Worm (Caenorhabditis elegans): ENCODE results near the gene Y69E1A.3.
"Not testable (repeated sequence)": the region's sequence is repeated elsewhere in the genome, so short reads cannot be mapped to it uniquely, and the experiment has no call there.

The Y69E1A.3 gene

DNA sequence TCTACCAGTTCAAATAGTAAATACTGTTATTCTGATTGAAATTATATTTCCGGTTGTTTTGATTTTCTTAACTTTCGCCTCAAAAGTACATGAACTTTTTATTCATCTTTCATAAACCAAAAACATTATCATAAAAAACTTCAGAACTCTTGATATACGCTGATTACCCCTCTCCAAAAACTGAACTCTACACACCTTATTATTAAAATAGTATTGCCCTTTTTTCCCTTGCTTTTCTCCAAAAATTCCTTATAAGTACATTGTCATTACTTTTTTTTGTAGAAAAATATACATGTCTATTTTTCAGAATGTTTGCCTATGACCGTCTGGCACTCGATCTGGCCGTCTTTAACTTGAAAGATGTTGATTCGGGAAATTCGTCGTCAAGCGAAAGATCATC, 29.7 kb downstream of the Y69E1A.3 start, which contains the start of gene Y43E12A.2:
TSS of gene Y43E12A.2 (plus strand) at position 301 of the 400 bp plus-strand sequence.
- TF ChIP-seq lin-14 (GFP tag; optimal IDR thresholded peaks at IDR 0.05) = no peak
- no peak for TF ChIP-seq sup-37 (GFP tag; optimal IDR thresholded peaks at IDR 0.05)
- TF ChIP-seq swsn-7 (tag; optimal IDR thresholded peaks at IDR 0.05) = no peak
- TF ChIP-seq unc-98 (GFP tag; IDR thresholded peaks at IDR 0.05) = no peak
- no peak for TF ChIP-seq mep-1 (tag; optimal IDR thresholded peaks at IDR 0.05)
- no peak for TF ChIP-seq xbp-1 (tag; optimal IDR thresholded peaks at IDR 0.05)
- no peak for TF ChIP-seq aha-1 (tag; optimal IDR thresholded peaks at IDR 0.05)
- TF ChIP-seq isw-1 (GFP tag; IDR thresholded peaks at IDR 0.05) = no peak
- no peak for TF ChIP-seq nhr-11 (tag; optimal IDR thresholded peaks at IDR 0.05)
- no peak for TF ChIP-seq hlh-17 (GFP tag; optimal IDR thresholded peaks at IDR 0.05; ENCODE audit: borderline replicate concordance)
- no peak for TF ChIP-seq fkh-4 (tag; optimal IDR thresholded peaks at IDR 0.05; ENCODE audit: borderline replicate concordance)
- no peak for TF ChIP-seq zip-4 (GFP tag; optimal IDR thresholded peaks at IDR 0.05)
- no peak for TF ChIP-seq tbx-2 (tag; optimal IDR thresholded peaks at IDR 0.05)
- TF ChIP-seq nhr-85 (tag) = no peak
- TF ChIP-seq lin-13 (GFP tag; optimal IDR thresholded peaks at IDR 0.05) = no peak
- TF ChIP-seq vab-15 (tag; optimal IDR thresholded peaks at IDR 0.05) = no peak
- no peak for TF ChIP-seq hlh-4 (tag; optimal IDR thresholded peaks at IDR 0.05)

DNA sequence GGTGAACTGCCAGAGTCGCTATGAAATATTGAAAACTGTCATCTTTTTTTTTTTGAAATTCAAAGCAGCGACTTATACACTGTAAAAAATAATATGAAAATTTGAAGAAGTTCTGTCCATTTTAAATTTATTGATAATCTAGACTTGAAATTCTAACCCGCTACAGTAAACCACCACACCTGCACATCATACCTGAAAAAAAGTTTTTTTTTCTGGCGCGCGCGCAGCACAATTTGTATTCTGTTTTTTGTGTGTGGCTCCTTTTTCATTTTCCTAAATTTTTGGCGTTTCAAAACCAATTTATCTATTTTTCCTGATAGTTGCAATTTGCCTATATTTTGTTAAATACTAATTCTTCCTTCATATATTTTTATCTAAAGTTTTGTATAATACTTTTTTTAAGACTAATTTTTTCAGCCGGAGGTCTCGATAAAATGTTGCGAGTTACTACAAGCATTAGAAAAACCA, 33.5 kb downstream of the Y69E1A.3 start, which contains the start of gene cyb-2.1:
TSS of gene cyb-2.1 (plus strand) at position 418 of the 468 bp plus-strand sequence.
- TF ChIP-seq hlh-4 (tag; optimal IDR thresholded peaks at IDR 0.05) = no peak
- no peak for TF ChIP-seq unc-130 (tag; optimal IDR thresholded peaks at IDR 0.05)
- TF ChIP-seq ama-1 (optimal IDR thresholded peaks at IDR 0.05) = no peak
- no peak for TF ChIP-seq sox-4 (tag; optimal IDR thresholded peaks at IDR 0.05)
- TF ChIP-seq snu-23 (GFP tag; optimal IDR thresholded peaks at IDR 0.05) = no peak
- TF ChIP-seq egl-27 (tag; optimal IDR thresholded peaks at IDR 0.05) = no peak
- TF ChIP-seq unc-62 (GFP tag; optimal IDR thresholded peaks at IDR 0.05) = no peak
- no peak for TF ChIP-seq fos-1 (tag; optimal IDR thresholded peaks at IDR 0.05)
- TF ChIP-seq nhr-77 (tag; optimal IDR thresholded peaks at IDR 0.05) = no peak
- TF ChIP-seq C16A3.4 (tag; optimal IDR thresholded peaks at IDR 0.05) = no peak
- TF ChIP-seq mdl-1 (tag; optimal IDR thresholded peaks at IDR 0.05) = no peak
- no peak for TF ChIP-seq aly-2 (tag; optimal IDR thresholded peaks at IDR 0.05)

DNA sequence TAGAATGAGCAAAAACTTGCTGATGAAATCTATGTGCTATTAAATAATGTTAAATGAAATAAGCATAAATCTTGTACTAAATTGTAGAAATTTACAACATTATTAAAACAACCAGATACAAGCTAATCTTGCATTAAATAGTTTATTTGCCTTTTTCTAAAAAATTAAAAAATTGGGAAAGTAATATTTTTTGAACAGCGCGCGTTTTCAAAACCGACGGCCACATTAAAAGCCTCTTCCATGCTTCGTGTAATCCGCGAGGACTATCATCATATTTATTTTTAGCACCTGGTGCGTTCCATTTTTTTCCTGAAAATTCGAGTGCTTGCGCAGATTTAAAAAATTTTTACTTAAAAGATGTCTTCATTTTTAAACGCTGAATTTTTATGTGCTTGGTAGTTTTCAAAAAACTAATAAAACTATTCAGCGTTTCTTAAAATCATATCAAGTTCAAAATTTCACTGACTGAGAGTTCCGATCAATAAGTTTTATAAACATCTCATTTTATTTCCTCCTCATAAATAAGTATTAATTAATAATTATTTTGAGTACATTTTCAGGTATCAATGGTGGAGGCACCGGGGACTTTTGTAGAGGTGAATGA, 35.3 kb downstream of the Y69E1A.3 start, which contains the start of gene Y43E12A.3:
TSS of gene Y43E12A.3 (plus strand) at position 554 of the 604 bp plus-strand sequence.
- TF ChIP-seq nhr-71 (tag; optimal IDR thresholded peaks at IDR 0.05); zip-4 (GFP tag; optimal IDR thresholded peaks at IDR 0.05); xbp-1 (tag; optimal IDR thresholded peaks at IDR 0.05): not testable (repeated sequence)

DNA sequence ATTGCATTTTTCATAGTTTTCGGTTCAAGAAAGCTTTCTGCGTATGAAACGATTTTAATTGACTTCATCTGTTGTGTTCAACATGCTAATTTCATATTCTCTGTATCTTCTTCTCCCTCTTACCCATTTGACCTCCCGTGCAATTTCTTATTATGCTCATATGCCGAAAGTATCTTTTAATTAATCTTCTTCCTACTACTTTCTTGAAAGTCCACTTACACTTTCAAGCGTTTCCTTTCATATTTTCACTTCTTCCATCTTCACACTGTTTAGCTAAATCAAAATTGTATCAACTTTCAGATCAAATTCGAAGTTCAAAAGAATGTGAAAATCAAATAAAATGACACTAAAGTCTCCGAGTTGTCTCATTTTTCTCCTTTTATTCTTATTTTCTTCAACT, 38.6 kb downstream of the Y69E1A.3 start, which contains the start of gene F13H10.5:
TSS of gene F13H10.5 (plus strand) at position 301 of the 400 bp plus-strand sequence.
- TF ChIP-seq zip-4 (GFP tag; optimal IDR thresholded peaks at IDR 0.05) = no peak

DNA sequence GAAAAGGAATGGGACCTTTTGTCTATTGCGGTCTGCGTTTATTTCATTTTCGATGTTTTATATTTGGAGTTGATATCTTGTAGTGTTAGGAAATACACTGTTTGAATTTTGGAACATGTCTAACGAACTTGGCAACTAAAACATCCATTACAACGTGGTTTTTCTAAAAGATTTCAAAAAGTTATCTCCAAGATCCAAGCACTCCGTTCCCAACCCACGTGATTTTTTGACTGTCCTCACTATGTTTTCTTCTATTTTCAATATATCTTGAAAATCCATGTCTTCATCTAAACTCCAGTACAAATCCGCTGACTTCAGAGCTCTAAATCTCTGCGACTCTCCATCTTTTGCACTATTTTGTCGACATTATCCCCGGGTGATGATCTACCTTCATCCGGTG, 49.5 kb downstream of the Y69E1A.3 start, which contains the start of gene F13H10.9:
TSS of gene F13H10.9 (plus strand) at position 301 of the 400 bp plus-strand sequence.
- no peak for TF ChIP-seq lin-39 (tag; optimal IDR thresholded peaks at IDR 0.05)
- no peak for TF ChIP-seq unc-30 (tag; optimal IDR thresholded peaks at IDR 0.05)
- no peak for TF ChIP-seq mep-1 (tag; optimal IDR thresholded peaks at IDR 0.05)
- TF ChIP-seq pag-3 (tag; optimal IDR thresholded peaks at IDR 0.05; ENCODE audit: borderline replicate concordance, insufficient read depth) = no peak

DNA sequence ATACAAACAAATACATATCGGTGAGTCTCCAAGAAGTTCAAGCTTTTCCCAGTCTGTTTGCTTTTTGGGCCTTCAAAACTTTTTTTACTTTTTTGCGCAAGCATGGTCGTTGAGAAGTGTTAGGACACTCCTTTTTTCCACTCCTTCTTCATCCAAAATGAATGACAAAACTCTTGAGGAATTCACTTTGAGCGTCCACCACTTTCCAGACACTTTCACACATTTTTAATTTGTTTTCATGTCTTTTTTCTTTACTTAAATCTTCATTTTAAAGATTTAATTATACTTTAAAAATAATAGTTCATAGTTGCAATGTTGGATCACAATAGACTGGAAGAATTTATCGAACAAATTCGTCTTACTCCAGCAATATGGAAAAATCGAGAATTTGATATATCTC, 52.2 kb downstream of the Y69E1A.3 start, which contains the start of gene F13H10.1:
TSS of gene F13H10.1 (plus strand) at position 301 of the 400 bp plus-strand sequence.
- TF ChIP-seq pqm-1 (tag; optimal IDR thresholded peaks at IDR 0.05) (no peak), efl-1 (optimal IDR thresholded peaks at IDR 0.05) (no peak), efl-1 (GFP tag; optimal IDR thresholded peaks at IDR 0.05 in 1 of 2) (peak in 1 of 2 experiments; percentile 89), unc-130 (tag; optimal IDR thresholded peaks at IDR 0.05) (no peak), ama-1 (optimal IDR thresholded peaks at IDR 0.05) (no peak)
